Worm (Caenorhabditis elegans) whole organism, dauer: ENCODE data around the gene mif-2.
"Not testable (repeated sequence)": the region's sequence is repeated elsewhere in the genome, so short reads cannot be mapped to it uniquely, and the experiment has no call there.

Experiments used
- unc-62 ChIP-seq: sonication (generic microtip); optimal IDR thresholded peaks from 2 replicates; lab custom pipeline; 2017; ENCODE audit warnings: missing biosample characterization, missing genetic modification reagents, missing genetic modification characterization

Gene mif-2

ce11 chrV:11978179-11978578, at the start of gene mif-2:
mif-2 (minus strand) TSS chrV:11978459.
- no peak for TF ChIP-seq unc-62 (GFP tag; lab: Kevin White, UChicago)

- TF ChIP-seq unc-62 (GFP tag; lab: Kevin White, UChicago), result no peak
Measured at ce11 chrV:12026878-12027477, 48.7 kb upstream of the mif-2 start.

ce11 chrV:12025683-12026082, 47.4 kb upstream of the mif-2 start:
- no peak for TF ChIP-seq unc-62 (GFP tag; lab: Kevin White, UChicago)

ce11 chrV:12024273-12024672, 46.0 kb upstream of the mif-2 start:
- no peak for TF ChIP-seq unc-62 (GFP tag; lab: Kevin White, UChicago)

ce11 chrV:12020940-12021339, 42.7 kb upstream of the mif-2 start:
- TF ChIP-seq unc-62 (GFP tag; lab: Kevin White, UChicago), result no peak

- TF ChIP-seq unc-62 (GFP tag; lab: Kevin White, UChicago), result not testable (repeated sequence)
Measured at ce11 chrV:12020026-12020425, 41.8 kb upstream of the mif-2 start, which contains the start of gene F10C2.3. F10C2.3 (plus strand) TSS chrV:12020326.

ce11 chrV:12013298-12013697, 35.0 kb upstream of the mif-2 start, which contains the start of gene add-2:
add-2 (minus strand) TSS chrV:12013406.
- no peak for TF ChIP-seq unc-62 (GFP tag; lab: Kevin White, UChicago)

- no peak for TF ChIP-seq unc-62 (GFP tag; lab: Kevin White, UChicago)
Measured at ce11 chrV:12011686-12012085, 33.4 kb upstream of the mif-2 start.

- no peak for TF ChIP-seq unc-62 (GFP tag; lab: Kevin White, UChicago)
Measured at ce11 chrV:12006495-12006894, 28.2 kb upstream of the mif-2 start, which contains the start of gene F57F5.3. F57F5.3 (minus strand) TSS chrV:12006595.

ce11 chrV:12004501-12004940, 26.3 kb upstream of the mif-2 start:
- no peak for TF ChIP-seq unc-62 (GFP tag; lab: Kevin White, UChicago)

ce11 chrV:12002866-12003485, 24.7 kb upstream of the mif-2 start, which contains the start of gene cpr-9:
cpr-9 (plus strand) TSS chrV:12003053.
- TF ChIP-seq unc-62 (GFP tag; lab: Kevin White, UChicago), result no peak

ce11 chrV:12001747-12002456, 23.6 kb upstream of the mif-2 start, which contains the start of gene gcy-33:
gcy-33 (minus strand) TSS chrV:12001797.
- TF ChIP-seq unc-62 (GFP tag; lab: Kevin White, UChicago), result no peak

- no peak for TF ChIP-seq unc-62 (GFP tag; lab: Kevin White, UChicago)
Measured at ce11 chrV:11997403-11997802, 19.1 kb upstream of the mif-2 start.

ce11 chrV:11995862-11996261, 17.6 kb upstream of the mif-2 start, which contains the start of gene C52E4.12:
C52E4.12 (plus strand) TSS chrV:11996162.
- TF ChIP-seq unc-62 (GFP tag; lab: Kevin White, UChicago), result no peak

- TF ChIP-seq unc-62 (GFP tag; lab: Kevin White, UChicago), result no peak
Measured at ce11 chrV:11993706-11994345, 15.6 kb upstream of the mif-2 start, which contains the start of the genes cyl-1 and C52E4.7. cyl-1 (minus strand) TSS chrV:11993723. C52E4.7 (plus strand) TSS chrV:11994295.
